Worm (Caenorhabditis elegans): ENCODE measurements around the gene C08G5.7.

The C08G5.7 gene

ce11 chrII:751850-752249 lies 13.3 kb downstream of the C08G5.7 start (continued):
- TF ChIP-seq snpc-4 (GFP tag; optimal IDR thresholded peaks at IDR 0.05), result no peak
- TF ChIP-seq snpc-4 (tag; optimal IDR thresholded peaks at IDR 0.05), result no peak
- TF ChIP-seq madf-10 (tag; optimal IDR thresholded peaks at IDR 0.05), result no peak
- peak; percentile 15; the same call in 1 of the 2 replicates for TF ChIP-seq lin-26 (GFP tag; IDR thresholded peaks at IDR 0.05)
- no peak for TF ChIP-seq lag-1 (GFP tag; IDR thresholded peaks at IDR 0.05)

DNA sequence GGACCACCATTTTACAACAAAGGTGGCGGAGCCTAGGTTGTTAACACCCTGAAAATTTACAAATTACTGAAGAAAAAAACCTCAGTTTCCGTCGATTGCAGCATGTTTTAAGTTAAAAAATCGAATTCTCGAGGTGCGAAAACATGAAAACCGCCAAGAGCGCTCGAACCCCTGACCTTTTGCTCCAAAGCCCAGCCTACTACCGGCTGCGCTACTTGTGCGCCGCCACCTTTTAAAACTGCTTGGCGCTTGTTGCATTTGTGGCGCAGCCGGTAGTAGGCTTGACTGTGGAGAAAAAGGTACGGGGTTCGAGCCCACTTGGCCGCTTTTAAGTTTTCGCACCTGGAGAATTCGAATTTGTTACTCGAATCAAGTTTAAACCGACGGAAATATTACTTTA lies 15.0 kb downstream of the C08G5.7 start, which contains the start of gene snt-6:
Gene snt-6, minus strand, starts transcription at position 58 of the 400 bp plus-strand sequence.
- TF ChIP-seq ekl-4 (GFP tag; IDR thresholded peaks at IDR 0.05) (no peak), pbrm-1 (GFP tag; IDR thresholded peaks at IDR 0.05) (peak; percentile 51; the same call in 1 of the 2 replicates), zfh-2 (GFP tag; conservative IDR thresholded peaks at IDR 0.05) (peak; percentile 52), madf-6 (GFP tag; IDR thresholded peaks at IDR 0.05) (no peak), tbp1 (GFP tag; optimal IDR thresholded peaks at IDR 0.05) (peak; percentile 19)

DNA sequence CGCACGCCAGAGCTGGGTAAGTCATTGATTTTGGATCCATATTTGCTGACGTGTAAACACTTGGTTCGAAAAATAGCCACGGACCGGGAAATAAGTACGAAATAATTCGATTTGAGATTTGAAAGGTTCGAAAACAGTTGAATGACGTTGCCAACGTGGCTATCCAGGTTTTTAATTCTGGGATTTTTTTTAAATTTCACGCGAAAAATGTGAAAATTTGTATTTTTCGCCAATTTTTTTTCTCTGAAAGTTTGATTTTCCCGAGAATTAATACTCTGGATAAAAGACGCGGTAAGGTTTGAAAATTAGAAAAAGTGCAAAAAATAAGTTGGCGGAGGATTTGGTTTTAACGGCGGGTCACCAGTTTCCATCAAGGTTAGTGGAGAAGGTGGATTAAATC lies 24.3 kb downstream of the C08G5.7 start, which contains the start of gene fbxc-48:
Gene fbxc-48, minus strand, starts transcription at position 101 of the 400 bp plus-strand sequence.
- no peak for TF ChIP-seq hlh-12 (tag; optimal IDR thresholded peaks at IDR 0.05)
- TF ChIP-seq efl-1 (GFP tag; optimal IDR thresholded peaks at IDR 0.05), result no peak
- TF ChIP-seq rec-8 (tag; optimal IDR thresholded peaks at IDR 0.05), result no peak
- TF ChIP-seq ceh-58 (GFP tag; IDR thresholded peaks at IDR 0.05), result no peak
- TF ChIP-seq F39B2.1 (GFP tag; IDR thresholded peaks at IDR 0.05), result no peak
- TF ChIP-seq ets-4 (GFP tag; optimal IDR thresholded peaks at IDR 0.05), result no peak
- TF ChIP-seq die-1 (tag; optimal IDR thresholded peaks at IDR 0.05), result no peak
- TF ChIP-seq F23B12.7 (tag; optimal IDR thresholded peaks at IDR 0.05; ENCODE audit: insufficient read depth), result no peak
- TF ChIP-seq ztf-18 (tag; optimal IDR thresholded peaks at IDR 0.05), result no peak
- no peak for TF ChIP-seq lin-54 (GFP tag; optimal IDR thresholded peaks at IDR 0.05)

- no peak for TF ChIP-seq ztf-3 (GFP tag; optimal IDR thresholded peaks at IDR 0.05)
- TF ChIP-seq madf-6 (GFP tag; IDR thresholded peaks at IDR 0.05), result no peak
- peak; percentile 18 for TF ChIP-seq athp-1 (tag; optimal IDR thresholded peaks at IDR 0.05)
- TF ChIP-seq cebp-2 (GFP tag; IDR thresholded peaks at IDR 0.05), result no peak
- 0 out of 2 replicates have a peak, but pooled peaks have one; percentile 9 for TF ChIP-seq F33H1.4 (GFP tag; IDR thresholded peaks at IDR 0.05)
- TF ChIP-seq lsl-1 (GFP tag; optimal IDR thresholded peaks at IDR 0.05), result peak; percentile 55
Observed at ce11 chrII:732393-732792, 32.7 kb downstream of the C08G5.7 start.

- TF ChIP-seq rec-8 (tag; optimal IDR thresholded peaks at IDR 0.05) (no peak), lag-1 (GFP tag; IDR thresholded peaks at IDR 0.05) (no peak), dox-1 (GFP tag; IDR thresholded peaks at IDR 0.05) (no peak), egrh-3 (GFP tag; IDR thresholded peaks at IDR 0.05) (no peak), hmg-1.2 (GFP tag; IDR thresholded peaks at IDR 0.05) (peak; percentile 78), mcd-1 (GFP tag; IDR thresholded peaks at IDR 0.05) (peak; percentile 53), cebp-2 (GFP tag; IDR thresholded peaks at IDR 0.05) (no peak), sptf-2 (GFP tag; optimal IDR thresholded peaks at IDR 0.05) (no peak), ztf-22 (GFP tag; optimal IDR thresholded peaks at IDR 0.05) (no peak), ztf-18 (tag; optimal IDR thresholded peaks at IDR 0.05) (peak; percentile 32), die-1 (tag; optimal IDR thresholded peaks at IDR 0.05) (no peak), Y56A3A.18 (GFP tag; IDR thresholded peaks at IDR 0.05) (no peak), cebp-1 (GFP tag; IDR thresholded peaks at IDR 0.05) (no peak), cebp-1 (tag; optimal IDR thresholded peaks at IDR 0.05) (no peak)
Observed at ce11 chrII:729931-730330, 35.2 kb downstream of the C08G5.7 start.

All from whole organism, young adult.